Worm (Caenorhabditis elegans) whole organism, L4/young adult: ENCODE measurements around the gene M04C3.1.

ENCODE experiments used
- dao-5 ChIP-seq: sonication (generic microtip); optimal IDR thresholded peaks from 2 replicates; lab custom pipeline; 2016; ENCODE audit warnings: missing genotype, missing genetic modification characterization, moderate library complexity, missing compliant biosample characterization
- him-1 ChIP-seq: sonication (generic microtip); optimal IDR thresholded peaks from 2 replicates; lab custom pipeline; 2016; ENCODE audit warnings: missing genotype, missing genetic modification reagents, missing genetic modification characterization, missing compliant biosample characterization

ce11 chrV:19401429-19401828, 44.0 kb downstream of the M04C3.1 start:
- TF ChIP-seq dao-5 (tag; lab: Kevin White, UChicago) (no peak), him-1 (no peak)
